Comparison of ENCODE assay signal across 5 fruit fly cellular contexts in genomic region chr3L:16483524-16484370, dm6.
TF ChIP-seq lines count a peak whose summit lies in the region.

aos (minus strand) TSS chr3L:16483650.

- peak; percentile 42 for TF ChIP-seq CTCF in whole organism, embryonic (GFP tag; optimal IDR thresholded peaks at IDR 0.05; lab: Kevin White, UChicago)

TF ChIP-seq in whole organism, adult, 20 proteins besides CTCF, POLR2A, EP300 and RAD21 (continues in another document):
- TF ChIP-seq CG14711 (tag; optimal IDR thresholded peaks at IDR 0.05; lab: Kevin White, UChicago) (peak; percentile 58), CG7045 (GFP tag; optimal IDR thresholded peaks at IDR 0.05; lab: Kevin White, UChicago) (peak; percentile 41), bab1 (GFP tag; optimal IDR thresholded peaks at IDR 0.05; lab: Kevin White, UChicago) (peak; percentile 42), toe (GFP tag; optimal IDR thresholded peaks at IDR 0.05; lab: Kevin White, UChicago) (no peak), CG33017 (tag; optimal IDR thresholded peaks at IDR 0.05; lab: Kevin White, UChicago) (peak; percentile 57), CG12768 (GFP tag; optimal IDR thresholded peaks at IDR 0.05; lab: Kevin White, UChicago) (peak; percentile 17), ovo (GFP tag; optimal IDR thresholded peaks at IDR 0.05; lab: Kevin White, UChicago) (no peak), CG7101 (tag; optimal IDR thresholded peaks at IDR 0.05; lab: Kevin White, UChicago) (peak; percentile 65), tj (GFP tag; optimal IDR thresholded peaks at IDR 0.05; lab: Kevin White, UChicago) (peak; percentile 28), pad (GFP tag; optimal IDR thresholded peaks at IDR 0.05; lab: Kevin White, UChicago) (peak; percentile 37), Mnt (GFP tag; optimal IDR thresholded peaks at IDR 0.05; lab: Kevin White, UChicago) (no peak), Crg-1 (GFP tag; optimal IDR thresholded peaks at IDR 0.05; lab: Kevin White, UChicago) (no peak), CG11617 (GFP tag; optimal IDR thresholded peaks at IDR 0.05; lab: Kevin White, UChicago) (peak; percentile 62), kay (GFP tag; lab: Kevin White, UChicago; ENCODE audit: borderline replicate concordance) (no peak), CG5204 (GFP tag; optimal IDR thresholded peaks at IDR 0.05; lab: Kevin White, UChicago) (no peak), Clk (GFP tag; optimal IDR thresholded peaks at IDR 0.05; lab: Kevin White, UChicago) (no peak), cic (GFP tag; optimal IDR thresholded peaks at IDR 0.05; lab: Kevin White, UChicago) (no peak), cnc (optimal IDR thresholded peaks at IDR 0.05; lab: Kevin White, UChicago) (no peak), CG1620 (GFP tag; optimal IDR thresholded peaks at IDR 0.05; lab: Kevin White, UChicago) (no peak)

TF ChIP-seq in whole organism, embryonic, 481 proteins besides CTCF, POLR2A, EP300 and RAD21 (continues in another document):
- peak; percentile 62 for TF ChIP-seq Mrtf (GFP tag; IDR thresholded peaks at IDR 0.05; lab: Robert Waterston, UW)
- peak; percentile 70 for TF ChIP-seq Elba2 (GFP tag; optimal IDR thresholded peaks at IDR 0.05; lab: Kevin White, UChicago)
- TF ChIP-seq bbx (GFP tag; IDR thresholded peaks at IDR 0.05; lab: Robert Waterston, UW; ENCODE audit: partially characterized antibody): peak; percentile 36
- TF ChIP-seq Oli (tag; optimal IDR thresholded peaks at IDR 0.05; lab: Kevin White, UChicago): peak; percentile 93
- peak; percentile 88 for TF ChIP-seq CG15269 (tag; optimal IDR thresholded peaks at IDR 0.05; lab: Kevin White, UChicago)
- TF ChIP-seq lola (GFP tag; optimal IDR thresholded peaks at IDR 0.05; lab: Kevin White, UChicago): peak in 1 of 3 experiments; percentile 98
- TF ChIP-seq sens-2 (GFP tag; IDR thresholded peaks at IDR 0.05; lab: Robert Waterston, UW): peak; percentile 72
- no peak for TF ChIP-seq fru (optimal IDR thresholded peaks at IDR 0.05; lab: Kevin White, UChicago)
- no peak for TF ChIP-seq maf-S (GFP tag; optimal IDR thresholded peaks at IDR 0.05; lab: Kevin White, UChicago)
- peak; percentile 95 for TF ChIP-seq CG30403 (GFP tag; optimal IDR thresholded peaks at IDR 0.05; lab: Kevin White, UChicago)
- TF ChIP-seq HLHmδ (GFP tag; optimal IDR thresholded peaks at IDR 0.05; lab: Kevin White, UChicago): peak; percentile 64
- no peak for TF ChIP-seq pb (GFP tag; optimal IDR thresholded peaks at IDR 0.05; lab: Kevin White, UChicago)
- TF ChIP-seq pfk (GFP tag; optimal IDR thresholded peaks at IDR 0.05; lab: Kevin White, UChicago): no peak
- peak; percentile 75 for TF ChIP-seq Dbx (GFP tag; IDR thresholded peaks at IDR 0.05; lab: Robert Waterston, UW)
- TF ChIP-seq CG13894 (tag; optimal IDR thresholded peaks at IDR 0.05; lab: Kevin White, UChicago): no peak
- peak; percentile 74 for TF ChIP-seq CG14014 (GFP tag; IDR thresholded peaks at IDR 0.05; lab: Robert Waterston, UW)
- peak; percentile 88 for TF ChIP-seq CG6813 (GFP tag; optimal IDR thresholded peaks at IDR 0.05; lab: Kevin White, UChicago)
- TF ChIP-seq Usf (GFP tag; optimal IDR thresholded peaks at IDR 0.05; lab: Kevin White, UChicago): peak; percentile 91

TF ChIP-seq in whole organism, prepupa, 60 proteins besides CTCF, POLR2A, EP300 and RAD21 (continues in another document):
- TF ChIP-seq CG6808 (GFP tag; optimal IDR thresholded peaks at IDR 0.05; lab: Kevin White, UChicago) (peak; percentile 73), CG6163 (GFP tag; IDR thresholded peaks at IDR 0.05; lab: Robert Waterston, UW) (peak; percentile 57; the same call in 2 of the 3 replicates), CG6854 (GFP tag; optimal IDR thresholded peaks at IDR 0.05; lab: Kevin White, UChicago) (peak; percentile 80), ss (GFP tag; optimal IDR thresholded peaks at IDR 0.05; lab: Kevin White, UChicago) (peak; percentile 83 to 95), Smox (GFP tag; optimal IDR thresholded peaks at IDR 0.05; lab: Kevin White, UChicago) (peak; percentile 76), fd59A (GFP tag; optimal IDR thresholded peaks at IDR 0.05; lab: Kevin White, UChicago) (peak; percentile 82), fkh (GFP tag; optimal IDR thresholded peaks at IDR 0.05; lab: Kevin White, UChicago) (peak; percentile 59), vri (GFP tag; optimal IDR thresholded peaks at IDR 0.05; lab: Kevin White, UChicago) (peak; percentile 58), OdsH (GFP tag; optimal IDR thresholded peaks at IDR 0.05; lab: Kevin White, UChicago) (peak; percentile 93), CG1621 (tag; optimal IDR thresholded peaks at IDR 0.05; lab: Kevin White, UChicago) (peak; percentile 56), CG7368 (GFP tag; optimal IDR thresholded peaks at IDR 0.05; lab: Kevin White, UChicago) (peak; percentile 84), Ets96B (tag; optimal IDR thresholded peaks at IDR 0.05; lab: Kevin White, UChicago) (peak; percentile 93), CG3032 (tag; optimal IDR thresholded peaks at IDR 0.05; lab: Kevin White, UChicago) (peak; percentile 96), CG6276 (GFP tag; optimal IDR thresholded peaks at IDR 0.05; lab: Kevin White, UChicago) (peak; percentile 91), salr (GFP tag; optimal IDR thresholded peaks at IDR 0.05; lab: Kevin White, UChicago) (peak; percentile 52 to 98), CG11762 (GFP tag; optimal IDR thresholded peaks at IDR 0.05; lab: Kevin White, UChicago; ENCODE audit: insufficient read depth) (peak; percentile 90), cyc (GFP tag; optimal IDR thresholded peaks at IDR 0.05; lab: Kevin White, UChicago) (peak; percentile 84), fd85E (GFP tag; optimal IDR thresholded peaks at IDR 0.05; lab: Kevin White, UChicago) (peak; percentile 35), net (GFP tag; optimal IDR thresholded peaks at IDR 0.05; lab: Kevin White, UChicago) (peak; percentile 91)

TF ChIP-seq in whole organism, pupa, 21 proteins besides CTCF, POLR2A, EP300 and RAD21:
- peak; percentile 83 for TF ChIP-seq Pif1A (GFP tag; optimal IDR thresholded peaks at IDR 0.05; lab: Kevin White, UChicago)
- TF ChIP-seq CG4496 (GFP tag; IDR thresholded peaks at IDR 0.05; lab: Robert Waterston, UW): peak; percentile 81
- no peak; the same call in 1 of the 2 replicates for TF ChIP-seq CG12605 (GFP tag; IDR thresholded peaks at IDR 0.05; lab: Robert Waterston, UW)
- TF ChIP-seq rn (GFP tag; IDR thresholded peaks at IDR 0.05; lab: Robert Waterston, UW): peak; percentile 76
- peak; percentile 58 for TF ChIP-seq CG17806 (tag; optimal IDR thresholded peaks at IDR 0.05; lab: Kevin White, UChicago)
- peak; percentile 84 for TF ChIP-seq CG32121 (GFP tag; IDR thresholded peaks at IDR 0.05; lab: Robert Waterston, UW)
- TF ChIP-seq fd96Ca (GFP tag; IDR thresholded peaks at IDR 0.05; lab: Robert Waterston, UW): peak; percentile 56; the same call in 1 of the 3 replicates
- peak; percentile 77 for TF ChIP-seq CG8301 (tag; optimal IDR thresholded peaks at IDR 0.05; lab: Kevin White, UChicago)
- TF ChIP-seq CG14655 (GFP tag; optimal IDR thresholded peaks at IDR 0.05; lab: Kevin White, UChicago): peak; percentile 85
- TF ChIP-seq gl (tag; optimal IDR thresholded peaks at IDR 0.05; lab: Kevin White, UChicago): peak; percentile 41
- peak; percentile 44 for TF ChIP-seq CG10348 (GFP tag; IDR thresholded peaks at IDR 0.05; lab: Robert Waterston, UW)
- peak; percentile 80 for TF ChIP-seq Snoo (tag; optimal IDR thresholded peaks at IDR 0.05; lab: Kevin White, UChicago)
- peak; percentile 77 for TF ChIP-seq Pif1B (GFP tag; optimal IDR thresholded peaks at IDR 0.05; lab: Kevin White, UChicago)
- TF ChIP-seq EcR (GFP tag; optimal IDR thresholded peaks at IDR 0.05; lab: Kevin White, UChicago): peak; percentile 2
- peak; percentile 81 for TF ChIP-seq CG34367 (tag; optimal IDR thresholded peaks at IDR 0.05; lab: Kevin White, UChicago)
- TF ChIP-seq CG8159 (tag; optimal IDR thresholded peaks at IDR 0.05; lab: Kevin White, UChicago): peak; percentile 95
- TF ChIP-seq Ets98B (GFP tag; IDR thresholded peaks at IDR 0.05; lab: Robert Waterston, UW): peak; percentile 57
- TF ChIP-seq CG15710 (tag; optimal IDR thresholded peaks at IDR 0.05; lab: Kevin White, UChicago): peak; percentile 94
- TF ChIP-seq CG13204 (GFP tag; optimal IDR thresholded peaks at IDR 0.05; lab: Kevin White, UChicago): peak; percentile 98
- peak; percentile 83 for TF ChIP-seq D1 (tag; optimal IDR thresholded peaks at IDR 0.05; lab: Kevin White, UChicago)
- TF ChIP-seq CG9948 (tag; optimal IDR thresholded peaks at IDR 0.05; lab: Kevin White, UChicago): peak; percentile 93

TF ChIP-seq in whole organism, wandering third instar larva, 38 proteins besides CTCF, POLR2A, EP300 and RAD21 (continues in another document):
- peak; percentile 24 for TF ChIP-seq sage (GFP tag; optimal IDR thresholded peaks at IDR 0.05; lab: Kevin White, UChicago)
- peak; percentile 35 for TF ChIP-seq Hr83 (GFP tag; optimal IDR thresholded peaks at IDR 0.05; lab: Kevin White, UChicago; ENCODE audit: poor library complexity, severe bottlenecking)
- TF ChIP-seq Hr78 (GFP tag; optimal IDR thresholded peaks at IDR 0.05; lab: Kevin White, UChicago): no peak
- no peak for TF ChIP-seq Abd-B (GFP tag; optimal IDR thresholded peaks at IDR 0.05; lab: Kevin White, UChicago)
- peak; percentile 57 for TF ChIP-seq jim (GFP tag; optimal IDR thresholded peaks at IDR 0.05; lab: Kevin White, UChicago)
- no peak for TF ChIP-seq usp (GFP tag; optimal IDR thresholded peaks at IDR 0.05; lab: Kevin White, UChicago)
- no peak for TF ChIP-seq Myc (optimal IDR thresholded peaks at IDR 0.05; lab: Kevin White, UChicago)
- peak; percentile 35 for TF ChIP-seq dsf (GFP tag; optimal IDR thresholded peaks at IDR 0.05; lab: Kevin White, UChicago; ENCODE audit: borderline replicate concordance)
- peak; percentile 49 for TF ChIP-seq brk (GFP tag; optimal IDR thresholded peaks at IDR 0.05; lab: Kevin White, UChicago)
- peak; percentile 86 for TF ChIP-seq dmrt93B (GFP tag; optimal IDR thresholded peaks at IDR 0.05; lab: Kevin White, UChicago)
- TF ChIP-seq dl (GFP tag; optimal IDR thresholded peaks at IDR 0.05; lab: Kevin White, UChicago; ENCODE audit: insufficient read depth in 1 of 2, partially characterized antibody in 2 of 2): peak in 1 of 2 experiments; percentile 26
- TF ChIP-seq Hnf4 (GFP tag; optimal IDR thresholded peaks at IDR 0.05; lab: Kevin White, UChicago): peak; percentile 47
- no peak for TF ChIP-seq GATAd (GFP tag; optimal IDR thresholded peaks at IDR 0.05; lab: Kevin White, UChicago)
- TF ChIP-seq sv (GFP tag; optimal IDR thresholded peaks at IDR 0.05; lab: Kevin White, UChicago): peak; percentile 65
- peak; percentile 91 for TF ChIP-seq OdsH (GFP tag; optimal IDR thresholded peaks at IDR 0.05; lab: Kevin White, UChicago)
- no peak for TF ChIP-seq Vsx2 (GFP tag; optimal IDR thresholded peaks at IDR 0.05; lab: Kevin White, UChicago; ENCODE audit: partially characterized antibody)
- TF ChIP-seq Jra (GFP tag; optimal IDR thresholded peaks at IDR 0.05; lab: Kevin White, UChicago): peak; percentile 31
- peak; percentile 73 for TF ChIP-seq Rel (GFP tag; optimal IDR thresholded peaks at IDR 0.05; lab: Kevin White, UChicago)
- TF ChIP-seq Rel (tag; optimal IDR thresholded peaks at IDR 0.05; lab: Kevin White, UChicago): peak; percentile 48
- no peak for TF ChIP-seq lola (GFP tag; optimal IDR thresholded peaks at IDR 0.05; lab: Kevin White, UChicago)
- no peak for TF ChIP-seq Mio (GFP tag; optimal IDR thresholded peaks at IDR 0.05; lab: Kevin White, UChicago)
- TF ChIP-seq rgr (GFP tag; optimal IDR thresholded peaks at IDR 0.05; lab: Kevin White, UChicago): peak; percentile 85
